Worm (Caenorhabditis elegans) whole organism, young adult: ENCODE data around the gene C14C11.7.

ENCODE experiments used
- B0261.1 ChIP-seq: sonication (generic microtip); optimal IDR thresholded peaks from 2 replicates; lab custom pipeline; 2016; ENCODE audit warnings: mild to moderate bottlenecking, missing genetic modification characterization, moderate library complexity, missing compliant biosample characterization
- C06A6.2 ChIP-seq: fragments of 200-800 bp; sonication (Bioruptor generic); conservative IDR thresholded peaks from 2 replicates; pipeline ENCODE4 v1.3.6; 2022; ENCODE audit warnings: missing genetic modification characterization, missing compliant biosample characterization
- C17E4.6 ChIP-seq: fragments of 200-800 bp; sonication (Bioruptor generic); IDR thresholded peaks from 2 replicates; pipeline ENCODE4 v1.3.6; 2022; ENCODE audit warnings: missing genetic modification reagents, missing genetic modification characterization, missing compliant biosample characterization
- F10E7.11 ChIP-seq: sonication (generic microtip); optimal IDR thresholded peaks from 2 replicates; lab custom pipeline; 2017; ENCODE audit warnings: mild to moderate bottlenecking, missing genetic modification characterization, moderate library complexity, missing compliant biosample characterization
- F33H1.4 ChIP-seq: fragments of 200-800 bp; sonication (Bioruptor generic); IDR thresholded peaks from 2 replicates; pipeline ENCODE4 v1.3.6; 2022; ENCODE audit warnings: missing genetic modification reagents, missing genetic modification characterization, missing compliant biosample characterization
- F49E8.2 ChIP-seq: sonication (generic microtip); optimal IDR thresholded peaks from 3 replicates; lab custom pipeline; 2017; ENCODE audit warnings: missing genetic modification characterization, mild to moderate bottlenecking, missing compliant biosample characterization, antibody characterized with exemption, moderate library complexity; ENCODE audit not compliant: insufficient read depth
- K12H6.12 ChIP-seq: fragments of 200-800 bp; sonication (Bioruptor generic); optimal IDR thresholded peaks from 2 replicates; lab custom pipeline; 2018; ENCODE audit warnings: mild to moderate bottlenecking, missing genetic modification characterization, missing compliant biosample characterization
- T26A5.8 ChIP-seq: sonication (generic microtip); optimal IDR thresholded peaks from 2 replicates; lab custom pipeline; 2016; ENCODE audit warnings: missing genetic modification characterization, missing compliant biosample characterization
- Y67H2A.10 ChIP-seq: fragments of 200-800 bp; sonication (Bioruptor generic); conservative IDR thresholded peaks from 2 replicates; pipeline ENCODE4 v1.3.6; 2022; ENCODE audit warnings: missing genetic modification reagents, missing genetic modification characterization, missing compliant biosample characterization
- akir-1 ChIP-seq: fragments of 200-800 bp; sonication (Bioruptor generic); optimal IDR thresholded peaks from 2 replicates; lab custom pipeline; 2018; ENCODE audit warnings: mild to moderate bottlenecking, missing genetic modification characterization, moderate library complexity, missing compliant biosample characterization
- aptf-3 ChIP-seq: fragments of 200-800 bp; sonication (Bioruptor generic); IDR thresholded peaks from 2 replicates; pipeline ENCODE4 v1.3.6; 2022; ENCODE audit warnings: missing genetic modification characterization, missing compliant biosample characterization
- attf-5 ChIP-seq: fragments of 200-800 bp; sonication (Bioruptor generic); optimal IDR thresholded peaks from 2 replicates; lab custom pipeline; 2018; ENCODE audit warnings: mild to moderate bottlenecking, missing genetic modification characterization, missing compliant biosample characterization
- ceh-40 ChIP-seq: fragments of 200-800 bp; sonication (Bioruptor generic); IDR thresholded peaks from 2 replicates; pipeline ENCODE4 v1.3.6; 2022; ENCODE audit warnings: missing genetic modification characterization, missing compliant biosample characterization
- ceh-91 ChIP-seq: fragments of 200-800 bp; sonication (Bioruptor generic); IDR thresholded peaks from 2 replicates; pipeline ENCODE4 v1.3.6; 2022; ENCODE audit warnings: missing genetic modification reagents, missing genetic modification characterization, missing compliant biosample characterization
- dpl-1 ChIP-seq: fragments of 150-350 bp; optimal IDR thresholded peaks from 2 replicates; lab custom pipeline; 2014; ENCODE audit warnings: missing biosample characterization, missing genetic modification reagents, missing genetic modification characterization
- efl-1 ChIP-seq: fragments of 150-350 bp; optimal IDR thresholded peaks from 2 replicates; lab custom pipeline; 2014; ENCODE audit warnings: missing biosample characterization, missing genetic modification reagents, missing genetic modification characterization
- egl-44 ChIP-seq: fragments of 200-800 bp; sonication (Bioruptor generic); IDR thresholded peaks from 2 replicates; pipeline ENCODE4 v1.3.6; 2022; ENCODE audit warnings: missing genetic modification reagents, missing genetic modification characterization, missing compliant biosample characterization
- fkh-3 ChIP-seq: sonication (generic microtip); optimal IDR thresholded peaks from 2 replicates; lab custom pipeline; 2016; ENCODE audit warnings: mild to moderate bottlenecking, missing genetic modification characterization, missing compliant biosample characterization
- hlh-12 ChIP-seq: sonication (generic microtip); optimal IDR thresholded peaks from 2 replicates; lab custom pipeline; 2016; ENCODE audit warnings: missing genetic modification characterization, missing compliant biosample characterization
- hrde-1 ChIP-seq: sonication (generic microtip); optimal IDR thresholded peaks from 2 replicates; lab custom pipeline; 2016; ENCODE audit warnings: missing genetic modification characterization, mild to moderate bottlenecking, missing compliant biosample characterization, moderate library complexity, missing genotype, missing genetic modification reagents, borderline replicate concordance
- hsf-1 ChIP-seq: fragments of 200-800 bp; sonication (Bioruptor generic); IDR thresholded peaks from 2 replicates; pipeline ENCODE4 v1.3.6; 2022; ENCODE audit warnings: missing genetic modification reagents, missing genetic modification characterization, missing compliant biosample characterization
- lag-1 ChIP-seq: fragments of 200-800 bp; sonication (Bioruptor generic); IDR thresholded peaks from 2 replicates; pipeline ENCODE4 v1.3.6; 2022; ENCODE audit warnings: missing genetic modification reagents, missing genetic modification characterization, missing compliant biosample characterization
- let-607 ChIP-seq, 2 experiments: fragments of 200-800 bp in 1 of 2; sonication (Bioruptor generic) in 1 of 2; sonication (generic microtip) in 1 of 2; optimal IDR thresholded peaks; 2 replicates each; lab custom pipeline; 2016 to 2018; ENCODE audit warnings: mild to moderate bottlenecking in 2 of 2, missing compliant biosample characterization in 2 of 2, missing genetic modification characterization in 2 of 2, moderate library complexity in 2 of 2, missing genotype in 1 of 2
- lin-26 ChIP-seq: fragments of 200-800 bp; sonication (Bioruptor generic); IDR thresholded peaks from 2 replicates; pipeline ENCODE4 v1.3.6; 2022; ENCODE audit warnings: missing genetic modification reagents, missing genetic modification characterization, missing compliant biosample characterization
- lin-40 ChIP-seq: sonication (generic microtip); optimal IDR thresholded peaks from 2 replicates; lab custom pipeline; 2016; ENCODE audit warnings: missing genetic modification characterization, mild to moderate bottlenecking, missing compliant biosample characterization, missing genotype, missing genetic modification reagents
- lin-54 ChIP-seq: fragments of 200-800 bp; sonication (Bioruptor generic); optimal IDR thresholded peaks from 2 replicates; lab custom pipeline; 2018; ENCODE audit warnings: mild to moderate bottlenecking, missing genetic modification characterization, missing compliant biosample characterization
- lir-1 ChIP-seq: fragments of 200-800 bp; sonication (Bioruptor generic); conservative IDR thresholded peaks from 2 replicates; pipeline ENCODE4 v1.3.6; 2022; ENCODE audit warnings: missing genetic modification reagents, missing genetic modification characterization, missing compliant biosample characterization
- lsl-1 ChIP-seq: fragments of 200-800 bp; sonication (Bioruptor generic); optimal IDR thresholded peaks from 2 replicates; lab custom pipeline; 2018; ENCODE audit warnings: mild to moderate bottlenecking, missing genetic modification characterization, moderate library complexity, missing compliant biosample characterization
- lsy-27 ChIP-seq: sonication (generic microtip); optimal IDR thresholded peaks from 2 replicates; lab custom pipeline; 2017; ENCODE audit warnings: missing genetic modification characterization, mild to moderate bottlenecking, missing compliant biosample characterization, antibody characterized with exemption, missing genotype, borderline replicate concordance; ENCODE audit not compliant: insufficient read depth
- madf-10 ChIP-seq: sonication (generic microtip); optimal IDR thresholded peaks from 2 replicates; lab custom pipeline; 2016; ENCODE audit warnings: mild to moderate bottlenecking, missing genetic modification characterization, missing compliant biosample characterization
- madf-8 ChIP-seq: fragments of 200-800 bp; sonication (Bioruptor generic); conservative IDR thresholded peaks from 2 replicates; pipeline ENCODE4 v1.3.6; 2022; ENCODE audit warnings: missing genetic modification reagents, missing genetic modification characterization, missing compliant biosample characterization
- mcd-1 ChIP-seq: fragments of 200-800 bp; sonication (Bioruptor generic); IDR thresholded peaks from 2 replicates; pipeline ENCODE4 v1.3.6; 2022; ENCODE audit warnings: missing genetic modification reagents, missing genetic modification characterization, missing compliant biosample characterization
- mxl-1 ChIP-seq: sonication (generic microtip); optimal IDR thresholded peaks from 2 replicates; lab custom pipeline; 2016; ENCODE audit warnings: missing genetic modification characterization, missing compliant biosample characterization
- nfya-2 ChIP-seq: fragments of 200-800 bp; sonication (Bioruptor generic); IDR thresholded peaks from 2 replicates; pipeline ENCODE4 v1.3.6; 2022; ENCODE audit warnings: missing genetic modification reagents, missing genetic modification characterization, missing compliant biosample characterization
- nfyb-1 ChIP-seq: fragments of 200-800 bp; sonication (Bioruptor generic); IDR thresholded peaks from 2 replicates; pipeline ENCODE4 v1.3.6; 2022; ENCODE audit warnings: missing genetic modification reagents, missing genetic modification characterization, missing compliant biosample characterization
- nhr-179 ChIP-seq: sonication (generic microtip); optimal IDR thresholded peaks from 2 replicates; lab custom pipeline; 2016; ENCODE audit warnings: mild to moderate bottlenecking, missing genetic modification characterization, missing compliant biosample characterization
- nhr-27 ChIP-seq: fragments of 200-800 bp; sonication (Bioruptor generic); optimal IDR thresholded peaks from 2 replicates; lab custom pipeline; 2018; ENCODE audit warnings: mild to moderate bottlenecking, missing genetic modification characterization, moderate library complexity, missing compliant biosample characterization
- repo-1 ChIP-seq: sonication (generic microtip); optimal IDR thresholded peaks from 2 replicates; lab custom pipeline; 2017; ENCODE audit warnings: mild to moderate bottlenecking, missing genetic modification characterization, missing compliant biosample characterization
- sea-2 ChIP-seq: fragments of 200-800 bp; sonication (Bioruptor generic); IDR thresholded peaks from 2 replicates; pipeline ENCODE4 v1.3.6; 2022; ENCODE audit warnings: missing genetic modification characterization, missing compliant biosample characterization
- snpc-1.1 ChIP-seq: sonication (generic microtip); optimal IDR thresholded peaks from 2 replicates; lab custom pipeline; 2017; ENCODE audit warnings: missing genetic modification characterization, mild to moderate bottlenecking, missing compliant biosample characterization, antibody characterized with exemption, moderate library complexity, missing genotype, missing genetic modification reagents; ENCODE audit not compliant: insufficient read depth
- snpc-4 ChIP-seq, 5 experiments: fragments of 150-350 bp in 1 of 5; sonication (generic microtip) in 4 of 5; optimal IDR thresholded peaks; 2 replicates each; lab custom pipeline; 2014 to 2018; ENCODE audit warnings: missing genetic modification characterization in 5 of 5, missing biosample characterization in 3 of 5, antibody characterized with exemption in 2 of 5, mild to moderate bottlenecking in 2 of 5, missing compliant biosample characterization in 2 of 5, missing genotype in 2 of 5, moderate library complexity in 2 of 5, missing genetic modification reagents in 1 of 5
- somi-1 ChIP-seq: fragments of 200-800 bp; sonication (Bioruptor generic); optimal IDR thresholded peaks from 2 replicates; lab custom pipeline; 2018; ENCODE audit warnings: mild to moderate bottlenecking, missing genetic modification characterization, missing compliant biosample characterization
- sptf-2 ChIP-seq: fragments of 200-800 bp; sonication (Bioruptor generic); optimal IDR thresholded peaks from 2 replicates; lab custom pipeline; 2018; ENCODE audit warnings: mild to moderate bottlenecking, missing genetic modification characterization, missing compliant biosample characterization
- tbp1 ChIP-seq: fragments of 200-800 bp; sonication (Bioruptor generic); optimal IDR thresholded peaks from 2 replicates; lab custom pipeline; 2018; ENCODE audit warnings: mild to moderate bottlenecking, missing genetic modification characterization, missing compliant biosample characterization
- tlf-1 ChIP-seq: fragments of 200-800 bp; sonication (Bioruptor generic); optimal IDR thresholded peaks from 2 replicates; lab custom pipeline; 2018; ENCODE audit warnings: mild to moderate bottlenecking, missing genetic modification characterization, missing compliant biosample characterization
- zfh-2 ChIP-seq: fragments of 200-800 bp; sonication (Bioruptor generic); conservative IDR thresholded peaks from 2 replicates; pipeline ENCODE4 v1.3.6; 2022; ENCODE audit warnings: missing genetic modification reagents, missing genetic modification characterization, missing compliant biosample characterization
- ztf-26 ChIP-seq: sonication (generic microtip); optimal IDR thresholded peaks from 2 replicates; lab custom pipeline; 2017; ENCODE audit warnings: missing genetic modification characterization, missing compliant biosample characterization

Gene C14C11.7

ce11 chrV:5667337-5667736 lies 1.5 kb upstream of the C14C11.7 start (continued):
- TF ChIP-seq snpc-1.1 (tag; lab: Kevin White, UChicago) (peak; percentile 30), lsy-27 (tag; lab: Kevin White, UChicago) (peak; percentile 49), egl-44 (peak; percentile 84; the same call in 1 of the 2 replicates), tbp1 (GFP tag; lab: Kevin White, UChicago) (peak; percentile 91), hlh-12 (tag; lab: Kevin White, UChicago) (no peak), F49E8.2 (tag; lab: Kevin White, UChicago) (peak; percentile 72), ztf-26 (tag; lab: Kevin White, UChicago) (peak; percentile 33), ceh-91 (GFP tag; lab: Robert Waterston, UW) (peak; percentile 26; the same call in 1 of the 2 replicates), hrde-1 (peak; percentile 84), F33H1.4 (GFP tag; lab: Robert Waterston, UW) (peak; percentile 63), madf-10 (tag; lab: Kevin White, UChicago) (peak; percentile 38), nfyb-1 (GFP tag; lab: Robert Waterston, UW) (peak; percentile 65), tlf-1 (GFP tag; lab: Kevin White, UChicago) (peak; percentile 27), nhr-179 (tag; lab: Kevin White, UChicago) (peak; percentile 22), K12H6.12 (tag; lab: Kevin White, UChicago) (peak; percentile 3), akir-1 (GFP tag; lab: Kevin White, UChicago) (no peak), B0261.1 (tag; lab: Kevin White, UChicago) (peak; percentile 70), lag-1 (no peak), Y67H2A.10 (GFP tag; lab: Robert Waterston, UW) (no peak), efl-1 (GFP tag; lab: Kevin White, UChicago) (peak; percentile 13), sea-2 (GFP tag; lab: Robert Waterston, UW) (no peak), repo-1 (tag; lab: Kevin White, UChicago) (peak; percentile 79), nhr-27 (tag; lab: Kevin White, UChicago) (no peak), aptf-3 (peak; percentile 96; the same call in 1 of the 2 replicates), C06A6.2 (0 out of 2 replicates have a peak, but pooled peaks have one; percentile 34), fkh-3 (tag; lab: Kevin White, UChicago) (peak; percentile 81), sptf-2 (no peak), lin-40 (tag; lab: Kevin White, UChicago) (no peak), nfya-2 (GFP tag; lab: Robert Waterston, UW) (peak; percentile 87; the same call in 1 of the 2 replicates), ceh-40 (GFP tag; lab: Robert Waterston, UW) (peak; percentile 88), lin-26 (peak; percentile 97), T26A5.8 (tag; lab: Kevin White, UChicago) (peak; percentile 84), zfh-2 (no peak), hsf-1 (GFP tag; lab: Robert Waterston, UW) (peak; percentile 58; the same call in 1 of the 2 replicates), lir-1 (GFP tag; lab: Robert Waterston, UW) (no peak), F10E7.11 (peak; percentile 85), attf-5 (no peak), snpc-4 (GFP tag; optimal IDR thresholded peaks at IDR 0.05; lab: Kevin White, UChicago) (peak; percentile 59), snpc-4 (tag; optimal IDR thresholded peaks at IDR 0.05; lab: Kevin White, UChicago) (peak in 1 of 4 experiments; percentile 56), let-607 (tag; optimal IDR thresholded peaks at IDR 0.05; lab: Kevin White, UChicago) (peak in 1 of 2 experiments; percentile 54), madf-8 (GFP tag; lab: Robert Waterston, UW) (no peak; the same call in 1 of the 2 replicates), somi-1 (GFP tag; lab: Kevin White, UChicago) (no peak), lin-54 (peak; percentile 76), lsl-1 (GFP tag; lab: Kevin White, UChicago) (peak; percentile 61), mcd-1 (GFP tag; lab: Robert Waterston, UW) (peak; percentile 28; the same call in 1 of the 2 replicates), mxl-1 (tag; lab: Kevin White, UChicago) (peak; percentile 59), dpl-1 (GFP tag; lab: Kevin White, UChicago) (no peak), C17E4.6 (no peak)
